Worm (Caenorhabditis elegans) whole organism, L2 larva: ENCODE data around the gene lam-1.

ENCODE experiments used
- Y55F3AM.14 ChIP-seq: fragments of 200-800 bp; sonication (Bioruptor generic); optimal IDR thresholded peaks from 2 replicates; lab custom pipeline; 2018; ENCODE audit warnings: mild to moderate bottlenecking, missing genetic modification characterization, missing compliant biosample characterization
- aly-2 ChIP-seq: fragments of 150-350 bp; optimal IDR thresholded peaks from 2 replicates; lab custom pipeline; 2014; ENCODE audit warnings: missing biosample characterization, missing genetic modification characterization
- ceh-16 ChIP-seq: fragments of 150-350 bp; optimal IDR thresholded peaks from 2 replicates; lab custom pipeline; 2014; ENCODE audit warnings: missing biosample characterization, missing genetic modification characterization
- ceh-82 ChIP-seq: fragments of 150-350 bp; optimal IDR thresholded peaks from 2 replicates; lab custom pipeline; 2014; ENCODE audit warnings: missing biosample characterization, missing genetic modification characterization
- sma-9 ChIP-seq, 2 experiments: fragments of 150-350 bp in 1 of 2; sonication (generic microtip) in 1 of 2; optimal IDR thresholded peaks; 2 replicates each; lab custom pipeline; 2014 to 2016; ENCODE audit warnings: missing genetic modification characterization in 2 of 2, mild to moderate bottlenecking in 1 of 2, missing biosample characterization in 1 of 2, missing compliant biosample characterization in 1 of 2, missing genetic modification reagents in 1 of 2, moderate library complexity in 1 of 2
- snpc-4 ChIP-seq: fragments of 150-350 bp; optimal IDR thresholded peaks from 2 replicates; lab custom pipeline; 2014; ENCODE audit warnings: missing biosample characterization, missing genetic modification characterization
- unc-55 ChIP-seq: fragments of 150-350 bp; sonication (generic microtip); optimal IDR thresholded peaks from 3 replicates; lab custom pipeline; 2014; ENCODE audit warnings: missing biosample characterization, missing genetic modification reagents, missing genetic modification characterization
- unc-62 ChIP-seq: fragments of 150-350 bp; optimal IDR thresholded peaks from 2 replicates; lab custom pipeline; 2014; ENCODE audit warnings: missing biosample characterization, missing genetic modification reagents, missing genetic modification characterization
- ztf-11 ChIP-seq: sonication (generic microtip); optimal IDR thresholded peaks from 2 replicates; lab custom pipeline; 2017; ENCODE audit warnings: missing biosample characterization, missing genetic modification characterization

DNA sequence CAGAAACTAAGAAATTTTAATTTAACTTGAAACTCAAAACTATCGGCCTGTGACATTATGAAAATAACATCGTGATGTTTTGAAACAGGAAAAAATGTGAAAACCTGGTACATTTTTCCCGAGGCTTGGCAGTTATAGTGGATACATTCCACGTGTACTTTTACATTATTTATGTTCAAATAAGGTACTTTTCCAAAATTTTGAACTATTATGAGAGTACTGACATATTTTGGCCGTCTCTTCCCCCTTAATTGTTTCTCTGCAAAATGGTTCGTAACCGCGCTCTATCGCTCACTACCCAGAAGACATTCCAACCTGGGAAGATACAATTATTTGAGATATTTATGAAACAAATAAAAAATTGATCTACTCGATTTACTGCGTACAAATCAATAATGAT, 23.3 kb upstream of the lam-1 start, which contains the start of gene C24D10.5:
- TF ChIP-seq ztf-11 (tag; lab: Kevin White, UChicago), result no peak
- no peak for TF ChIP-seq unc-55 (GFP tag; lab: Kevin White, UChicago)
- TF ChIP-seq sma-9 (GFP tag; optimal IDR thresholded peaks at IDR 0.05; lab: Kevin White, UChicago), result no peak
- no peak for TF ChIP-seq sma-9 (tag; optimal IDR thresholded peaks at IDR 0.05; lab: Kevin White, UChicago)
- no peak for TF ChIP-seq snpc-4
- TF ChIP-seq ceh-82 (tag; lab: Kevin White, UChicago), result no peak
- no peak for TF ChIP-seq aly-2 (tag; lab: Kevin White, UChicago)
- TF ChIP-seq ceh-16, result no peak
- no peak for TF ChIP-seq unc-62 (GFP tag; lab: Kevin White, UChicago)
- no peak for TF ChIP-seq Y55F3AM.14 (GFP tag; lab: Kevin White, UChicago)
